Fruit fly (Drosophila melanogaster): Measurements from ENCODE around the gene CG6565.
A peak's percentile ranks its signal among the peaks of the same experiment; 100 is the strongest.

CG6565 gene

DNA sequence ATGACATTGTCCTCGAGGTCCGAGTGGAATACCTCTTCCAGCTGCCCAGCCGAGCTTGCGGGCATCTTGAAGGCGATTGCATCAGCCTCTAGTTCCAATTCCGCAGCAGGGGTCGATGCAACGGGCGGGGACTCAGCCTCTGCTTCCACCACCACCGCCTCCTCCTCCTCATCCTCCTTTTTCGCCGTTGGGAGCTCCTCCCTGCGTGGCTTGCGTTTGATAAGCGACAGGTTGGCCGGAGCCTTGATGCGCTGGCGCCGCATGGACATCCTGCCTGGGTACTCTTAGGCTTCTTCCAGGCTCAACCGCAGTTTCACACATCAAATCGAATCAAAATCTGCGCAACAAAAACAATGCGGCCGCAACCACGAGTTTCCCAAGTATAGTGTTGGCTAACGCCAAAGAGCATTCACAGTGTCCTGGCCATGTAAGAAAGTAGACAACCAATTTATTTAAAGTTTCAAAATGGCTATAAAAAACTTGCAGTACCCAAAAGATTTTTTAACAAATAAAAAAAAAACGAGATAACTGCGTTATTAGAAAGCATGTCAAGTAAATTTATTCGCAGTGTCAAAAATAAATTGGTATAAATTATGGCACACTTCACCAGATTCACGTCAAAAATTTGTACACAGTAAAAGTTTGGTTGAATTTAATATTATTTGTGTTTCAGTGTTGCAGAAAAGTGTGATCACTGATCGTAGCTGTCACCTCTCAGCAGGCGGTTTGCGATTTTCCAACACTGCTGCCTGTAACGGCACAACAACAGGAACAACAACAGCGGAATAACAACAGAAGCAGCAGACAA, at the start of gene CG6565, which contains the start of gene Bdp1:
Gene CG6565 (plus strand): TSS at position 585 of the 808 bp plus-strand sequence.
Gene Bdp1 (minus strand): TSS at position 456 of the 808 bp plus-strand sequence.
- TF ChIP-seq acj6 (GFP tag; optimal IDR thresholded peaks at IDR 0.05) (peak; percentile 99), CG11902 (GFP tag; optimal IDR thresholded peaks at IDR 0.05) (peak; percentile 99), Eip93F (GFP tag; optimal IDR thresholded peaks at IDR 0.05) (peak; percentile 62), Eip75B (GFP tag; optimal IDR thresholded peaks at IDR 0.05) (peak; percentile 97), fd59A (GFP tag; optimal IDR thresholded peaks at IDR 0.05) (peak; percentile 94), dac (GFP tag; optimal IDR thresholded peaks at IDR 0.05) (peak; percentile 97), ss (GFP tag; optimal IDR thresholded peaks at IDR 0.05) (peak in 1 of 2 experiments; percentile 93), Ets96B (tag; optimal IDR thresholded peaks at IDR 0.05) (peak; percentile 92), Met (GFP tag; optimal IDR thresholded peaks at IDR 0.05) (peak; percentile 97), CG6792 (GFP tag; optimal IDR thresholded peaks at IDR 0.05) (peak; percentile 95), CG3032 (tag; optimal IDR thresholded peaks at IDR 0.05) (peak; percentile 95), spab (GFP tag; optimal IDR thresholded peaks at IDR 0.05) (peak; percentile 90), Sox14 (GFP tag; optimal IDR thresholded peaks at IDR 0.05) (peak; percentile 98), CG10669 (GFP tag; optimal IDR thresholded peaks at IDR 0.05) (peak; percentile 96), svp (GFP tag) (no peak), CG3919 (GFP tag; optimal IDR thresholded peaks at IDR 0.05) (peak; percentile 96), CG9139 (GFP tag; optimal IDR thresholded peaks at IDR 0.05) (no peak), OdsH (GFP tag; optimal IDR thresholded peaks at IDR 0.05) (peak; percentile 99), CG8319 (GFP tag; optimal IDR thresholded peaks at IDR 0.05) (peak; percentile 97), CG6808 (GFP tag; optimal IDR thresholded peaks at IDR 0.05) (peak; percentile 92), achi (GFP tag; optimal IDR thresholded peaks at IDR 0.05) (peak; percentile 98), fd85E (GFP tag; optimal IDR thresholded peaks at IDR 0.05) (no peak), CG11762 (GFP tag; optimal IDR thresholded peaks at IDR 0.05; ENCODE audit: insufficient read depth) (peak; percentile 97), Lpt (GFP tag; optimal IDR thresholded peaks at IDR 0.05) (peak; percentile 95), Smox (GFP tag; optimal IDR thresholded peaks at IDR 0.05) (peak; percentile 97), Hr39 (GFP tag; optimal IDR thresholded peaks at IDR 0.05) (peak; percentile 99), CG31627 (GFP tag; optimal IDR thresholded peaks at IDR 0.05) (peak; percentile 99), CG11294 (GFP tag; IDR thresholded peaks at IDR 0.05) (peak; percentile 93), CG32006 (GFP tag; optimal IDR thresholded peaks at IDR 0.05) (peak; percentile 99), cyc (GFP tag; optimal IDR thresholded peaks at IDR 0.05) (peak; percentile 99), dsx (GFP tag; optimal IDR thresholded peaks at IDR 0.05; ENCODE audit: poor library complexity, severe bottlenecking) (peak; percentile 83), lz (GFP tag; optimal IDR thresholded peaks at IDR 0.05) (peak; percentile 99), Sox15 (GFP tag; optimal IDR thresholded peaks at IDR 0.05) (peak; percentile 99), eg (GFP tag; IDR thresholded peaks at IDR 0.05) (peak; percentile 90), CG6854 (GFP tag; optimal IDR thresholded peaks at IDR 0.05) (peak; percentile 82), Hr4 (GFP tag; optimal IDR thresholded peaks at IDR 0.05) (peak; percentile 98), CG8119 (GFP tag; IDR thresholded peaks at IDR 0.05) (peak; percentile 91), Gug (GFP tag; IDR thresholded peaks at IDR 0.05) (peak; percentile 95), CG4318 (GFP tag; optimal IDR thresholded peaks at IDR 0.05) (peak; percentile 99), CG16779 (tag; optimal IDR thresholded peaks at IDR 0.05) (peak; percentile 87), net (GFP tag; optimal IDR thresholded peaks at IDR 0.05) (peak; percentile 95), CG10631 (GFP tag; optimal IDR thresholded peaks at IDR 0.05) (peak; percentile 99), CG15336 (GFP tag; IDR thresholded peaks at IDR 0.05) (peak; percentile 90), Blimp-1 (GFP tag; optimal IDR thresholded peaks at IDR 0.05) (peak; percentile 86), Ets21C (GFP tag; optimal IDR thresholded peaks at IDR 0.05) (peak; percentile 99), pdm3 (GFP tag; optimal IDR thresholded peaks at IDR 0.05) (peak; percentile 98), Sox102F (GFP tag; optimal IDR thresholded peaks at IDR 0.05) (peak; percentile 97), Hr38 (GFP tag; optimal IDR thresholded peaks at IDR 0.05) (peak; percentile 92), CG34406 (GFP tag; optimal IDR thresholded peaks at IDR 0.05) (peak; percentile 96), CG7368 (GFP tag; optimal IDR thresholded peaks at IDR 0.05) (peak; percentile 92)
